Worm (Caenorhabditis elegans) whole organism, midembryonic: ENCODE data around the gene M117.1.

ENCODE experiments used
- flt-1 ChIP-seq: fragments of 200-800 bp; sonication (Bioruptor generic); IDR thresholded peaks from 2 replicates; pipeline ENCODE4 v1.3.6; 2022; ENCODE audit warnings: missing genetic modification characterization, missing compliant biosample characterization
- klf-2 ChIP-seq: fragments of 200-800 bp; sonication (Bioruptor generic); conservative IDR thresholded peaks from 2 replicates; pipeline ENCODE4 v1.3.6; 2022; ENCODE audit warnings: missing genetic modification reagents, missing genetic modification characterization, missing compliant biosample characterization
- ztf-23 ChIP-seq: fragments of 200-800 bp; sonication (Bioruptor generic); IDR thresholded peaks from 2 replicates; pipeline ENCODE4 v1.3.6; 2022; ENCODE audit warnings: missing genetic modification reagents, missing genetic modification characterization, missing compliant biosample characterization
- ztf-29 ChIP-seq: fragments of 200-800 bp; sonication (Bioruptor generic); IDR thresholded peaks from 2 replicates; pipeline ENCODE4 v1.3.6; 2022; ENCODE audit warnings: missing genetic modification reagents, missing genetic modification characterization, missing compliant biosample characterization

- TF ChIP-seq klf-2 (GFP tag; lab: Robert Waterston, UW): no peak
- TF ChIP-seq flt-1: 0 out of 2 replicates have a peak, but pooled peaks have one; percentile 11
- no peak for TF ChIP-seq ztf-29
- no peak for TF ChIP-seq ztf-23 (GFP tag; lab: Robert Waterston, UW)
Observed at ce11 chrIV:11821591-11822361, 7.7 kb downstream of the M117.1 start, which contains the start of the genes par-5 and M117.3.
